Worm (Caenorhabditis elegans): Measurements from ENCODE around the gene C08B6.14.

DNA sequence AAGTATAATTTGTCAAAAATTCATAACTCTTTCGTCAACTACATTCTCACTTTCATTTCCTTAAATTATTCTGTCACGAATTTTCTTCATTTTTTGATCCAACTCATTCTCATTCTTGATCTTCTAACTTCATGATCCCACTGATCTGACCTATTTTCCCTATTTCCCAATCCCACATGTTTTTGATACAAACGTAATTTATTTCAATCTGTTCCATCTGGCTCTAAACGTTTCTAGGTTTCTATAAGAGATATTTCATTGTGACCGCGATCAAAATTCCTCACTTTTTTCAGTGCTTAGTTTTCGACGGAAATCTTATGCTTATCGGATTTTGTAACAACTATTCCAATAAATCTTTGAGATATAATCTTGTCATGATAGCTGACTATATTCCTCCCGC lies 36.1 kb downstream of the C08B6.14 start:
- TF ChIP-seq unc-39 (tag; optimal IDR thresholded peaks at IDR 0.05) = no peak
- no peak for TF ChIP-seq ztf-11 (tag; optimal IDR thresholded peaks at IDR 0.05)
- no peak for TF ChIP-seq fos-1 (tag; optimal IDR thresholded peaks at IDR 0.05)
- no peak for TF ChIP-seq skn-1 (tag; optimal IDR thresholded peaks at IDR 0.05)
- no peak for TF ChIP-seq egl-27 (tag; optimal IDR thresholded peaks at IDR 0.05)
- no peak for TF ChIP-seq tbx-2 (tag; optimal IDR thresholded peaks at IDR 0.05)
- no peak for TF ChIP-seq lin-15B (tag; optimal IDR thresholded peaks at IDR 0.05)
